Worm (Caenorhabditis elegans) whole organism, midembryonic: ENCODE results near the gene C49F5.6.

Source experiments
- T22C8.4 ChIP-seq: fragments of 200-800 bp; sonication (Bioruptor generic); IDR thresholded peaks from 2 replicates; pipeline ENCODE4 v1.3.6; 2022; ENCODE audit warnings: missing genetic modification characterization, missing compliant biosample characterization
- flt-1 ChIP-seq: fragments of 200-800 bp; sonication (Bioruptor generic); IDR thresholded peaks from 2 replicates; pipeline ENCODE4 v1.3.6; 2022; ENCODE audit warnings: missing genetic modification characterization, missing compliant biosample characterization
- klf-2 ChIP-seq: fragments of 200-800 bp; sonication (Bioruptor generic); conservative IDR thresholded peaks from 2 replicates; pipeline ENCODE4 v1.3.6; 2022; ENCODE audit warnings: missing genetic modification reagents, missing genetic modification characterization, missing compliant biosample characterization
- med-1 ChIP-seq: sonication (generic microtip); optimal IDR thresholded peaks from 2 replicates; lab custom pipeline; 2017; ENCODE audit warnings: missing genetic modification characterization, mild to moderate bottlenecking, missing compliant biosample characterization, antibody characterized with exemption, missing genetic modification reagents; ENCODE audit not compliant: insufficient read depth
- ref-1 ChIP-seq: fragments of 200-800 bp; sonication (Bioruptor generic); conservative IDR thresholded peaks from 2 replicates; pipeline ENCODE4 v1.3.6; 2022; ENCODE audit warnings: missing genetic modification reagents, missing genetic modification characterization, missing compliant biosample characterization
- tab-1 ChIP-seq: fragments of 200-800 bp; sonication (Bioruptor generic); IDR thresholded peaks from 2 replicates; pipeline ENCODE4 v1.3.6; 2022; ENCODE audit warnings: missing genetic modification characterization, missing compliant biosample characterization
- ztf-23 ChIP-seq: fragments of 200-800 bp; sonication (Bioruptor generic); IDR thresholded peaks from 2 replicates; pipeline ENCODE4 v1.3.6; 2022; ENCODE audit warnings: missing genetic modification reagents, missing genetic modification characterization, missing compliant biosample characterization

ce11 chrX:12006470-12006869 is 18.4 kb downstream of the C49F5.6 start:
- TF ChIP-seq med-1 (GFP tag; lab: Kevin White, UChicago) (no peak), tab-1 (GFP tag; lab: Robert Waterston, UW) (no peak), flt-1 (GFP tag; lab: Robert Waterston, UW) (no peak), ref-1 (GFP tag; lab: Robert Waterston, UW) (no peak), T22C8.4 (GFP tag; lab: Robert Waterston, UW) (no peak), ztf-23 (no peak), klf-2 (no peak)
